Worm (Caenorhabditis elegans): ENCODE data around the gene mak-1.

The mak-1 gene

ce11 chrII:8730960-8731693, 12.7 kb upstream of the mak-1 start:
- TF ChIP-seq unc-62 (GFP tag; optimal IDR thresholded peaks at IDR 0.05) = no peak

DNA sequence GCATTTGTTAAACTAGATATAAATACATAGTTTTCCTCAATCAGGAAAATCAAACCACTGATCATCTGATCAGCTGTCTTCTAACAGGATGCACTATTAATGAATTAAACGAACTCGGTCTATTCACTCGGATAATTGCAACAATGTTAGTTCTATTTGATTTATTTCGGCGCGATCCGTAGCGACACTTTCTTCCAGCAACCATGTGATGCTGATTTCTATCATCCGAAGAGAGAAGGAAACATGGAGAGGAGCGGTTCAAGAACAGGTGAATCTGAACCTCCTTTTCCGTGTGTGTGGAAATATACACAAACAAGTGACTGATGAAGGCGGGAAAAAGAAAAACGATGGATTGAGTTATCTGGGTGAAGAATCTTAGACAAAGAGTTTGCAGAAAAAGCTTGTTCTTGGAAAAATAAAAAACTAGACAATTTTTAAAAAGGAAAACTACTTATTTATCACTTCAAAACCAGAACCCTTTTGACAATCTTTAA, 12.1 kb upstream of the mak-1 start:
- no peak for TF ChIP-seq unc-62 (GFP tag; optimal IDR thresholded peaks at IDR 0.05)

DNA sequence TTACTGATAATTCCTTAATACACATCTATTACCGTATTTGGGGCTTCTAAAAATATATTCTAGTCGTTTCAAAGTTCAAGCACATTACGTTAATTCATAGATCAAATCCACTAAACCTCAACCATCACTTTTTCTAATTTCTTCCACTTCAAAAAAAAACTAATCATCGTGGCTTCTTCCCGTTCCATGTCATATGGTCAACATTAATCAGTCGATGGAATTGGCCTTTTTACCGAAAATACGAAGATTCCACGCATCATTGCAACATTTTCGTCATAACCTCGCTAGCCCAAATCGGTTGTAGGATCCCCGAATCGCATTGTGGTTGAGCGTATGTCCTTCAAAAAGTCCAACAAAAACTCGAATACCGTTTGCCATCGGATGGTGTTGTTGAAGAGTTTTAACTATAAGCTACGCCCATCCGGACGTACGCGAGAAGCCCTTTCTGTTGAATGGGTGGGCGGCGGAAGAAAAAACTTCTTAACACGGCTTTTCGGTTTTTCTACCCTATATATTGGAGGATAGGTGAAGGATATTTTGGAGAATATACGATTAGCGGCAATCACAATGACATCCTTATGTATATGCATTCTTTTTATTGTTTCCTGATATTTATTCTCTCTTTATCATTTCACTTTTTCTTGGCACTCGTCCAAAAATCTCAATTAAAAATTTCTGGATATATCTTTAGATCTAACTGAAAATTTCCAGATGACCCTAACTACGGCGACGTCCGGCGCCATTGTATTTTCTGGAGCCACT, 11.4 kb upstream of the mak-1 start, which contains the start of gene rol-6:
Gene rol-6, plus strand, starts transcription at position 712 of the 762 bp plus-strand sequence.
- TF ChIP-seq unc-62 (GFP tag; optimal IDR thresholded peaks at IDR 0.05) = no peak

DNA sequence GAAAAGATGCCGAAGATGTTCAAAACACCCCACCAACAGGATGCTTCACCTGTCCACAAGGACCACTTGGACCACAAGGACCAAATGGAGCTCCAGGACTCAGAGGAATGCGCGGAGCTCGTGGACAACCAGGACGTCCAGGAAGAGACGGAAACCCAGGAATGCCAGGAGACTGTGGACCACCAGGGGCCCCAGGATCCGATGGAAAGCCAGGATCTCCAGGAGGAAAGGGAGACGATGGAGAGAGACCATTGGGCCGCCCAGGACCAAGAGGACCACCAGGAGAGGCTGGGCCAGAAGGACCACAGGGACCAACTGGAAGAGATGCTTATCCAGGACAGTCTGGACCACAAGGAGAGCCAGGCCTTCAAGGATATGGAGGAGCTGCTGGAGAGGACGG, 10.2 kb upstream of the mak-1 start:
- no peak for TF ChIP-seq unc-62 (GFP tag; optimal IDR thresholded peaks at IDR 0.05)

DNA sequence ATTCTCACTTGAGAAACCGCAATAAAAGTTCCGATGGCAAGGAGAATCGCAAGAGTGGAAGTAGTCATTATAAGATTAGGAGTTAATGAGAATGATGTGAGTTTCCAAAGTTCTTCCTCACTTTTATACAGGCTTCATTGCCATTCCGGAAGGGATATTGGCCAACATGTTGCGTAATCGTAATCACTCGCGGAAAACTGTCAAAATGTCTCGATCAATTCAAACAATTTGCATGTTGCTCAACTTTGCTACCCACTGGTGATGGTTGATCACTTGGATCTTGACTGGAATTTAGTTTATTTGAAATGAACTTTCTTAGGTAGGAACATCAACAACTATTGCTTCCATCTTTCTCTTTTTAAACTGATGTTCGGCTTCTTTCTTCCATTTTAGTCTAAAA, 6.4 kb upstream of the mak-1 start, which contains the start of gene idpb-4:
Gene idpb-4, minus strand, starts transcription at position 101 of the 400 bp plus-strand sequence.
- no peak for TF ChIP-seq unc-62 (GFP tag; optimal IDR thresholded peaks at IDR 0.05)

ce11 chrII:8738244-8738643, 5.6 kb upstream of the mak-1 start:
- no peak for TF ChIP-seq unc-62 (GFP tag; optimal IDR thresholded peaks at IDR 0.05)

- TF ChIP-seq unc-62 (GFP tag; optimal IDR thresholded peaks at IDR 0.05) = no peak
These were observed 4.9 kb upstream of the mak-1 start for ce11 chrII:8738955-8739354.

- TF ChIP-seq unc-62 (GFP tag; optimal IDR thresholded peaks at IDR 0.05) = no peak
These were observed 3.4 kb upstream of the mak-1 start for ce11 chrII:8740326-8740949.

DNA sequence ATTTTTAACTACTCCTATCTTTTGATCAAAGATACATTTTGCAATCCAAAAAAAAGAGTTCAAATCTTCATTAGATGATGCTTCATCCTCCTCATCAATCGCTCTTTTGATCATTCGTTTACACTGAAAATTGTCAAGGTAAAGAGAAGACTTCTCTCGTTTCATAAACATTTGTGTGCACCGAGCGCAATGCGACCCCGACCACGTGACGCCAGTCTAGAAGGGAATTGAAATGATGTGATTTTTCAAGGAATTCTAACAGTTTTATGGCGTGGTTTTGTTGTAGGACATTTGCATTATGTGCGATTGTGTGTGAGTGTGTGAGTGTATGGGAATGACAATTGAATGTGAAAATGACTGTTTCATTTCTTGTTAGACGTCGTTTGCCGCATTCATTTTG, 2.6 kb upstream of the mak-1 start:
- TF ChIP-seq unc-62 (GFP tag; optimal IDR thresholded peaks at IDR 0.05) = no peak

DNA sequence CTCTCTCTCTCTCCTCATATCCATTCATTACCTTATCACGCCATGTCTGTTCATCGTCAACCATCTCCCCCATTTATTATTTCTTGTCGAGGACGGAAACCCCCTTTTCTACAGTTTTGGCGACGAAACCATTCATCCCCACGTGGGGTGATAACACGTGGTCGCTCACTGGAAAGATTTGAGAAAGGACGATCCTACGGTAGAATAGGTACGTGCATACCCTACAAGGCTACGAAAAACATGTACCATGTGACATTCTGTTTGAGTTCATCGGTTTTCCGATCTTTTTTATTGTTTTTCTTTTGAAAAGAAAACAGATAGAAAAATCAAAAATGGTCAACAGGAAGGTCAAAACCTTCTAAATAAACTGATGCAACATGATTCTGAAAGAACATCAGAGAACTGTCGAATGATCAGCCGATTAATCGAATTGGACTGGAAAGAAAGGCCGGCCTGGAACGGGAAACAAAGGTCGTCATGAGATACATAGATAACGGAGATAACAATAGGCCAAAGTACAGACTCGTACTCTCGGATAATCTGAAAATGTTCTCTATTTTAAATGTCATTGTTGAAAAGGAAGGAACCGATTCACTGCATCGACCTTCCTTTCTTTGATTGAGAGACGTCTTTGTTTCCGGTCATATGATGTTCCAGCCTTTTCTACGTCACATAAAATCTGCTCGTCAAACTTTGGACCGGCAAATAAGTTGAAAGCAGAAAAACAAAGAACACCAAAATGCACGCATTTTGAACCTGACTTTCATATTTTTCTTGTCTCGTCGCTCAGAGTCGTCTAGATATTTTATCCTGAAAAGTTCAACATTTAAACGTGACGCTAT, 1.6 kb upstream of the mak-1 start:
- no peak for TF ChIP-seq unc-62 (GFP tag; optimal IDR thresholded peaks at IDR 0.05)

- no peak for TF ChIP-seq unc-62 (GFP tag; optimal IDR thresholded peaks at IDR 0.05)
These were observed 899 bp upstream of the mak-1 start for ce11 chrII:8742972-8743371.

- TF ChIP-seq unc-62 (GFP tag; optimal IDR thresholded peaks at IDR 0.05) = no peak
These were observed 931 bp downstream of the mak-1 start for ce11 chrII:8744555-8745448.

DNA sequence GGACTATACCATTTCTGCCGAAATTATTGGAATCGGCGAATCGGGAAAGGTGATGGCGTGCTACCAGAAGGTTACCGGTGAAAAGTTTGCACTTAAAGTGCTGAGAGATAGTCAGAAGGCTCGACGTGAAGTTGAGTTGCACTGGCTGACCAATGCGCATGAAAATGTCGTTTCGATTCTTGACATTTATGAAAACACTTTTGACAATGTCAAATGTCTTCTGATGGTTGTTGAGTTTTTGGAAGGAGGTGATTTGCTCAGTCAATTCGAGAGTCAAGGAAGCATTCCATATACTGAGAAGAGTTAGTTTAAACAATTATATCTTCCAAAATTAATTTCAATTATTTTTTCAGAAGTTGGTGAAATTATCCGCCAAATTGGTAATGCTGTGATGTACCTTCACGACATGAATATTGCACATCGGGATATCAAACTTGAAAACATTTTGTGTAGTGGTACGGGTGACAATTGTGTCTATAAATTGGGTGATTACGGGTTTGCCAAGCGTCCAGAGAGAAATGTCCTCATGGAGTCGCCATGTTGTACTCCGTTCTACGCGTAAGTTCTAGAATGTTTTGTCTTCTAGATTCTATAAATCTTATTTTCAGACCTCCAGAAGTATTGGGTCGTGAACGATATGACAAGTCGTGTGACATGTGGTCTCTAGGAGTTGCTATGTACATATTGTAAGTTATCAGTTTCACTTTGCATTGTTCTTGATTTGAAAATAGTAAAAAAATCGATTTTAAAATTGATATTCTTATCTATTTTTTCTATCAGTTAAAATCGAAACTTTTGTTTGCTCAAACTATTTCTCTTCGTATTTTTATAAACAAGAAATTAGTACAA, 1.8 kb downstream of the mak-1 start:
- TF ChIP-seq unc-62 (GFP tag; optimal IDR thresholded peaks at IDR 0.05) = no peak

Data from whole organism, dauer.